Worm (Caenorhabditis elegans): ENCODE data around the gene F21D9.4.

ce11 chrV:19257653-19258052, 4.0 kb downstream of the F21D9.4 start, which contains the start of gene F21D9.3:
- TF ChIP-seq pqm-1 (tag; optimal IDR thresholded peaks at IDR 0.05) (no peak), egl-27 (tag; optimal IDR thresholded peaks at IDR 0.05) (no peak), nhr-11 (tag; optimal IDR thresholded peaks at IDR 0.05) (no peak), zag-1 (tag; optimal IDR thresholded peaks at IDR 0.05) (no peak), elt-3 (tag; optimal IDR thresholded peaks at IDR 0.05) (no peak), R02D3.7 (tag; optimal IDR thresholded peaks at IDR 0.05) (no peak), nhr-77 (tag; optimal IDR thresholded peaks at IDR 0.05) (no peak), ztf-11 (tag; optimal IDR thresholded peaks at IDR 0.05) (no peak), lin-15B (tag; optimal IDR thresholded peaks at IDR 0.05) (no peak), ama-1 (optimal IDR thresholded peaks at IDR 0.05) (no peak), elt-1 (tag; optimal IDR thresholded peaks at IDR 0.05) (no peak), unc-62 (GFP tag; optimal IDR thresholded peaks at IDR 0.05) (no peak)

Data from whole organism, L3 larva.